Fruit fly (Drosophila melanogaster): ENCODE results near the gene CG6125.

The CG6125 gene

dm6 chr3R:15361490-15361889, 45.4 kb downstream of the CG6125 start, which contains the start of the genes Cog2 and Trax (continued):
- no peak for TF ChIP-seq Trl (optimal IDR thresholded peaks at IDR 0.05)
- no peak for TF ChIP-seq Trl (GFP tag; optimal IDR thresholded peaks at IDR 0.05)
- peak; percentile 83 for TF ChIP-seq CG2129 (GFP tag; IDR thresholded peaks at IDR 0.05; ENCODE audit: partially characterized antibody)
- no peak for TF ChIP-seq fd102C (GFP tag; optimal IDR thresholded peaks at IDR 0.05)
- TF ChIP-seq mld (GFP tag; IDR thresholded peaks at IDR 0.05; ENCODE audit: partially characterized antibody): peak; percentile 71; the same call in 2 of the 3 replicates
- no peak for TF ChIP-seq da (GFP tag; optimal IDR thresholded peaks at IDR 0.05)
- no peak for TF ChIP-seq tup (GFP tag; optimal IDR thresholded peaks at IDR 0.05)
- no peak for TF ChIP-seq CG7928 (GFP tag; optimal IDR thresholded peaks at IDR 0.05)
- TF ChIP-seq luna (GFP tag; optimal IDR thresholded peaks at IDR 0.05): no peak
- no peak for TF ChIP-seq CG7786 (GFP tag; optimal IDR thresholded peaks at IDR 0.05)
- TF ChIP-seq Scr (GFP tag; IDR thresholded peaks at IDR 0.05; ENCODE audit: partially characterized antibody): peak; percentile 92
- no peak for TF ChIP-seq CG4404 (GFP tag; IDR thresholded peaks at IDR 0.05)
- no peak for TF ChIP-seq Meics (GFP tag; optimal IDR thresholded peaks at IDR 0.05)
- TF ChIP-seq YL-1 (GFP tag; optimal IDR thresholded peaks at IDR 0.05): peak; percentile 41
- peak; percentile 91 for TF ChIP-seq CG42726 (GFP tag; IDR thresholded peaks at IDR 0.05; ENCODE audit: partially characterized antibody)
- TF ChIP-seq CG3281 (GFP tag; optimal IDR thresholded peaks at IDR 0.05): no peak
- TF ChIP-seq Dip2 (GFP tag; IDR thresholded peaks at IDR 0.05): no peak
- TF ChIP-seq CG3847 (GFP tag; IDR thresholded peaks at IDR 0.05): no peak
- TF ChIP-seq HLH4C (GFP tag; IDR thresholded peaks at IDR 0.05; ENCODE audit: partially characterized antibody): peak; percentile 86
- TF ChIP-seq CG2678 (tag; optimal IDR thresholded peaks at IDR 0.05): no peak
- no peak for TF ChIP-seq Poxn (GFP tag; IDR thresholded peaks at IDR 0.05)
- peak; percentile 92 for TF ChIP-seq zen2 (GFP tag; IDR thresholded peaks at IDR 0.05; ENCODE audit: partially characterized antibody)
- no peak for TF ChIP-seq CG15514 (GFP tag; optimal IDR thresholded peaks at IDR 0.05)
- TF ChIP-seq C15 (GFP tag; IDR thresholded peaks at IDR 0.05): no peak
- TF ChIP-seq unc-4 (GFP tag; IDR thresholded peaks at IDR 0.05; ENCODE audit: partially characterized antibody): peak; percentile 95
- no peak for TF ChIP-seq Jarid2 (GFP tag; optimal IDR thresholded peaks at IDR 0.05)
- no peak for TF ChIP-seq GATAe (GFP tag; conservative IDR thresholded peaks at IDR 0.05)
- TF ChIP-seq CG6765 (GFP tag; optimal IDR thresholded peaks at IDR 0.05): no peak
- no peak for TF ChIP-seq CG30431 (GFP tag; optimal IDR thresholded peaks at IDR 0.05)
- TF ChIP-seq hb (GFP tag; IDR thresholded peaks at IDR 0.05; ENCODE audit: partially characterized antibody): peak; percentile 75
- TF ChIP-seq CG30020 (tag; optimal IDR thresholded peaks at IDR 0.05): no peak
- no peak for TF ChIP-seq CG9437 (GFP tag; optimal IDR thresholded peaks at IDR 0.05)
- no peak for TF ChIP-seq Hand (GFP tag; optimal IDR thresholded peaks at IDR 0.05)
- no peak for TF ChIP-seq Bteb2 (GFP tag; optimal IDR thresholded peaks at IDR 0.05)
- no peak for TF ChIP-seq CG8388 (GFP tag; optimal IDR thresholded peaks at IDR 0.05)
- no peak for TF ChIP-seq gsb-n (tag; optimal IDR thresholded peaks at IDR 0.05)
- TF ChIP-seq chn (GFP tag; optimal IDR thresholded peaks at IDR 0.05): no peak
- no peak for TF ChIP-seq BtbVII (GFP tag; optimal IDR thresholded peaks at IDR 0.05)
- TF ChIP-seq jumu (GFP tag; optimal IDR thresholded peaks at IDR 0.05): no peak
- peak; percentile 92 for TF ChIP-seq sna (GFP tag; IDR thresholded peaks at IDR 0.05; ENCODE audit: partially characterized antibody)
- TF ChIP-seq crp (GFP tag; optimal IDR thresholded peaks at IDR 0.05): no peak
- peak; percentile 54 for TF ChIP-seq MESR4 (GFP tag; optimal IDR thresholded peaks at IDR 0.05)
- no peak for TF ChIP-seq pb (GFP tag; optimal IDR thresholded peaks at IDR 0.05)
- no peak for TF ChIP-seq Hsf (GFP tag; optimal IDR thresholded peaks at IDR 0.05)
- no peak for TF ChIP-seq CG11696 (GFP tag; IDR thresholded peaks at IDR 0.05)
- TF ChIP-seq CG3726 (GFP tag; IDR thresholded peaks at IDR 0.05): no peak
- TF ChIP-seq ttk (GFP tag; IDR thresholded peaks at IDR 0.05): no peak
- TF ChIP-seq ftz-f1 (GFP tag; optimal IDR thresholded peaks at IDR 0.05): peak; percentile 37

Measured in whole organism, embryonic.